Fruit fly (Drosophila melanogaster): ENCODE measurements around the gene Adhr.

Gene Adhr

dm6 chr2L:14574852-14575251 is 40.5 kb upstream of the Adhr start (continued):
- TF ChIP-seq CG33557 (GFP tag; optimal IDR thresholded peaks at IDR 0.05): no peak
- TF ChIP-seq Nf-YB (GFP tag; optimal IDR thresholded peaks at IDR 0.05): no peak
- no peak for TF ChIP-seq Scr (GFP tag; IDR thresholded peaks at IDR 0.05; ENCODE audit: partially characterized antibody)
- no peak for TF ChIP-seq CG18619 (GFP tag; optimal IDR thresholded peaks at IDR 0.05)
- TF ChIP-seq Usf (GFP tag; optimal IDR thresholded peaks at IDR 0.05): no peak
- TF ChIP-seq CG3281 (GFP tag; optimal IDR thresholded peaks at IDR 0.05): no peak
- TF ChIP-seq nau (GFP tag; optimal IDR thresholded peaks at IDR 0.05): no peak
- TF ChIP-seq CG17328 (GFP tag; IDR thresholded peaks at IDR 0.05): peak; percentile 26; the same call in 1 of the 2 replicates
- peak; percentile 28 for TF ChIP-seq dmrt11E (tag; optimal IDR thresholded peaks at IDR 0.05)
- TF ChIP-seq CG2120 (GFP tag; optimal IDR thresholded peaks at IDR 0.05): no peak
- no peak for TF ChIP-seq h (optimal IDR thresholded peaks at IDR 0.05)
- no peak for TF ChIP-seq zen2 (GFP tag; IDR thresholded peaks at IDR 0.05; ENCODE audit: partially characterized antibody)
- no peak for TF ChIP-seq Fer2 (tag; optimal IDR thresholded peaks at IDR 0.05)
- no peak for TF ChIP-seq CG2116 (GFP tag; optimal IDR thresholded peaks at IDR 0.05)
- TF ChIP-seq prd (optimal IDR thresholded peaks at IDR 0.05): no peak
- peak; percentile 19; the same call in 1 of the 3 replicates for TF ChIP-seq prd (GFP tag; IDR thresholded peaks at IDR 0.05)
- TF ChIP-seq trem (tag; optimal IDR thresholded peaks at IDR 0.05): no peak
- TF ChIP-seq YL-1 (GFP tag; optimal IDR thresholded peaks at IDR 0.05): no peak
- no peak for TF ChIP-seq CG8359 (GFP tag; optimal IDR thresholded peaks at IDR 0.05; ENCODE audit: borderline replicate concordance)
- 0 out of 3 replicates have a peak, but pooled peaks have one; percentile 12 for TF ChIP-seq row (GFP tag; IDR thresholded peaks at IDR 0.05)
- TF ChIP-seq CG5245 (GFP tag; optimal IDR thresholded peaks at IDR 0.05): no peak

DNA sequence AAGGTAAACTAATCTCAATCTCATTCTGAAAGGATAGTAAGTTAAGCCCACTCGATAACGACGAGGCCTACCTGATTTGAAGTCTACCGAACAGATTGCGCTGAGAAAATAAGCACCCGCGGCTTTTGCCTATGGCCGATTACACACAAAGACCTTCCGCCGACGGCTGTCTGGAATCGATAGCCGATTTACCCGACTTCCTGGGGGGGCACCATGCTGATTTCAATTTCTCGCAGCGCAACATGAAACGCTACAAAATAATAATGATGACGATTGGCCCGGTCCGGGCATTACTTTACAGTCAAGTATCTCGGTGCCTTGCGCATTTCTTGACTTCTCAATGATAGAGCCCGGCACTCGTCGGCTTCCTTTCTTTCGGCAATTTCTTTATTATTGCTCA is 38.2 kb upstream of the Adhr start:
- TF ChIP-seq BtbVII (GFP tag; optimal IDR thresholded peaks at IDR 0.05) (no peak), CG13624 (GFP tag; optimal IDR thresholded peaks at IDR 0.05) (no peak), ara (GFP tag; IDR thresholded peaks at IDR 0.05) (0 out of 2 replicates have a peak, but pooled peaks have one; percentile 17), CG4328 (GFP tag; optimal IDR thresholded peaks at IDR 0.05) (no peak), CG15479 (GFP tag; optimal IDR thresholded peaks at IDR 0.05) (peak; percentile 38), twi (tag; optimal IDR thresholded peaks at IDR 0.05) (peak; percentile 63), repo (GFP tag; optimal IDR thresholded peaks at IDR 0.05) (no peak), cas (GFP tag; IDR thresholded peaks at IDR 0.05) (no peak), tio (GFP tag; optimal IDR thresholded peaks at IDR 0.05) (no peak), CG9817 (tag; optimal IDR thresholded peaks at IDR 0.05) (no peak), CG6689 (GFP tag; IDR thresholded peaks at IDR 0.05) (no peak), usp (GFP tag; optimal IDR thresholded peaks at IDR 0.05) (no peak), corto (GFP tag; optimal IDR thresholded peaks at IDR 0.05) (no peak), Six4 (GFP tag; optimal IDR thresholded peaks at IDR 0.05) (no peak), eve (GFP tag; optimal IDR thresholded peaks at IDR 0.05) (no peak), seq (GFP tag; IDR thresholded peaks at IDR 0.05) (no peak), Sox100B (GFP tag; optimal IDR thresholded peaks at IDR 0.05) (no peak), Usf (GFP tag; optimal IDR thresholded peaks at IDR 0.05) (no peak), hb (GFP tag; IDR thresholded peaks at IDR 0.05; ENCODE audit: partially characterized antibody) (no peak), tll (GFP tag; optimal IDR thresholded peaks at IDR 0.05) (peak in 1 of 2 experiments; percentile 7), nau (GFP tag; optimal IDR thresholded peaks at IDR 0.05) (no peak), CG7839 (tag; optimal IDR thresholded peaks at IDR 0.05) (no peak), cad (GFP tag; optimal IDR thresholded peaks at IDR 0.05) (peak; percentile 35), CG15011 (GFP tag; optimal IDR thresholded peaks at IDR 0.05) (no peak), CG3838 (GFP tag; optimal IDR thresholded peaks at IDR 0.05) (no peak), CG14860 (GFP tag; IDR thresholded peaks at IDR 0.05; ENCODE audit: partially characterized antibody) (no peak), cato (GFP tag; optimal IDR thresholded peaks at IDR 0.05; ENCODE audit: borderline replicate concordance) (no peak), esg (GFP tag; conservative IDR thresholded peaks at IDR 0.05) (no peak), CG13123 (GFP tag; optimal IDR thresholded peaks at IDR 0.05) (no peak), CG10209 (GFP tag; optimal IDR thresholded peaks at IDR 0.05) (no peak), zen (tag; optimal IDR thresholded peaks at IDR 0.05) (peak; percentile 86), Elba2 (GFP tag; optimal IDR thresholded peaks at IDR 0.05) (no peak)
